Fruit fly (Drosophila melanogaster) whole organism, embryonic: ENCODE results near the gene CG6937.

Source experiments
- ATbp ChIP-seq: fragments of 200-800 bp; sonication (Bioruptor generic); optimal IDR thresholded peaks from 2 replicates; lab custom pipeline; 2017; ENCODE audit warnings: missing biosample characterization, mild to moderate bottlenecking, missing genetic modification characterization, missing genetic modification reagents
- C15 ChIP-seq: fragments of 200-800 bp; sonication (Bioruptor generic); IDR thresholded peaks from 3 replicates; pipeline ENCODE4 v1.3.6; 2022; ENCODE audit warnings: missing biosample characterization, missing genetic modification characterization
- CG10321 ChIP-seq: fragments of 200-800 bp; sonication (Bioruptor generic); IDR thresholded peaks from 2 replicates; pipeline ENCODE4 v1.3.6; 2022; ENCODE audit warnings: missing biosample characterization, missing genetic modification characterization
- CG11504 ChIP-seq: fragments of 200-800 bp; sonication (Bioruptor generic); optimal IDR thresholded peaks from 3 replicates; lab custom pipeline; 2019; ENCODE audit warnings: missing biosample characterization, mild to moderate bottlenecking, missing genetic modification characterization, moderate library complexity
- CG11695 ChIP-seq: fragments of 200-800 bp; sonication (Bioruptor generic); IDR thresholded peaks from 3 replicates; pipeline ENCODE4 v1.3.6; 2022; ENCODE audit warnings: missing biosample characterization, missing genetic modification characterization
- CG12104 ChIP-seq: fragments of 200-800 bp; sonication (Bioruptor generic); optimal IDR thresholded peaks from 3 replicates; lab custom pipeline; 2016; ENCODE audit warnings: missing biosample characterization, missing genetic modification characterization
- CG12744 ChIP-seq: fragments of 200-800 bp; sonication (Bioruptor generic); optimal IDR thresholded peaks from 2 replicates; lab custom pipeline; 2016; ENCODE audit warnings: missing biosample characterization, missing genetic modification characterization
- CG13624 ChIP-seq: fragments of 200-800 bp; sonication (Bioruptor generic); optimal IDR thresholded peaks from 2 replicates; lab custom pipeline; 2016; ENCODE audit warnings: missing biosample characterization, missing genetic modification characterization
- CG15269 ChIP-seq: fragments of 200-800 bp; sonication (Bioruptor generic); optimal IDR thresholded peaks from 2 replicates; lab custom pipeline; 2018; ENCODE audit warnings: missing biosample characterization, mild to moderate bottlenecking, missing genetic modification characterization, moderate library complexity
- CG15601 ChIP-seq: fragments of 200-800 bp; sonication (Bioruptor generic); optimal IDR thresholded peaks from 3 replicates; lab custom pipeline; 2019; ENCODE audit warnings: missing biosample characterization, mild to moderate bottlenecking, missing genetic modification characterization, moderate library complexity
- CG1602 ChIP-seq: fragments of 200-800 bp; sonication (Bioruptor generic); optimal IDR thresholded peaks from 3 replicates; lab custom pipeline; 2016; ENCODE audit warnings: missing biosample characterization, missing genetic modification characterization
- CG1603 ChIP-seq: fragments of 200-800 bp; sonication (Bioruptor generic); optimal IDR thresholded peaks from 2 replicates; lab custom pipeline; 2019; ENCODE audit warnings: missing biosample characterization, mild to moderate bottlenecking, missing genetic modification characterization, moderate library complexity
- CG18764 ChIP-seq: fragments of 200-800 bp; sonication (Bioruptor generic); optimal IDR thresholded peaks from 3 replicates; lab custom pipeline; 2016; ENCODE audit warnings: missing biosample characterization, missing genetic modification characterization
- CG30403 ChIP-seq: fragments of 200-800 bp; sonication (Bioruptor generic); optimal IDR thresholded peaks from 3 replicates; lab custom pipeline; 2016; ENCODE audit warnings: missing biosample characterization, missing genetic modification characterization
- CG4707 ChIP-seq: fragments of 200-800 bp; sonication (Bioruptor generic); optimal IDR thresholded peaks from 2 replicates; lab custom pipeline; 2018; ENCODE audit warnings: missing biosample characterization, mild to moderate bottlenecking, missing genetic modification characterization, moderate library complexity
- CG5953 ChIP-seq: fragments of 200-800 bp; sonication (Bioruptor generic); IDR thresholded peaks from 2 replicates; pipeline ENCODE4 v1.3.6; 2022; ENCODE audit warnings: missing biosample characterization, missing genetic modification characterization
- CG7963 ChIP-seq: fragments of 200-800 bp; sonication (Bioruptor generic); IDR thresholded peaks from 3 replicates; pipeline ENCODE4 v1.3.6; 2022; ENCODE audit warnings: missing biosample characterization, missing genetic modification characterization; ENCODE audit not compliant: partially characterized antibody
- CG8089 ChIP-seq: fragments of 200-800 bp; sonication (Bioruptor generic); optimal IDR thresholded peaks from 3 replicates; lab custom pipeline; 2016; ENCODE audit warnings: missing biosample characterization, missing genetic modification characterization
- CG9215 ChIP-seq: fragments of 200-800 bp; sonication (Bioruptor generic); IDR thresholded peaks from 2 replicates; pipeline ENCODE4 v1.3.6; 2022; ENCODE audit warnings: missing biosample characterization, missing genetic modification characterization
- CkIIα-i1 ChIP-seq: fragments of 200-800 bp; sonication (Bioruptor generic); IDR thresholded peaks from 2 replicates; pipeline ENCODE4 v1.3.6; 2022; ENCODE audit warnings: missing biosample characterization, missing genetic modification characterization
- Dll ChIP-seq: fragments of 200-800 bp; sonication (Bioruptor generic); IDR thresholded peaks from 4 replicates; pipeline ENCODE4 v1.3.6; 2022; ENCODE audit warnings: missing biosample characterization, missing genetic modification characterization; ENCODE audit not compliant: partially characterized antibody
- Gug ChIP-seq: fragments of 200-800 bp; sonication (Bioruptor generic); IDR thresholded peaks from 4 replicates; pipeline ENCODE4 v1.3.6; 2022; ENCODE audit warnings: missing biosample characterization, missing genetic modification characterization
- Hmx ChIP-seq: fragments of 200-800 bp; sonication (Bioruptor generic); optimal IDR thresholded peaks from 2 replicates; lab custom pipeline; 2016; ENCODE audit warnings: missing biosample characterization, missing genetic modification characterization
- Six4 ChIP-seq: fragments of 200-800 bp; sonication (Bioruptor generic); optimal IDR thresholded peaks from 2 replicates; lab custom pipeline; 2016; ENCODE audit warnings: missing biosample characterization, missing genetic modification characterization
- Sox100B ChIP-seq: fragments of 200-800 bp; sonication (Bioruptor generic); optimal IDR thresholded peaks from 3 replicates; lab custom pipeline; 2018; ENCODE audit warnings: missing biosample characterization, mild to moderate bottlenecking, missing genetic modification characterization
- Spps ChIP-seq: fragments of 200-800 bp; sonication (Bioruptor generic); optimal IDR thresholded peaks from 2 replicates; lab custom pipeline; 2018; ENCODE audit warnings: missing biosample characterization, mild to moderate bottlenecking, missing genetic modification characterization
- Taf1 ChIP-seq: fragments of 200-800 bp; sonication (Bioruptor generic); IDR thresholded peaks from 2 replicates; pipeline ENCODE4 v1.3.6; 2022; ENCODE audit warnings: missing biosample characterization, missing genetic modification characterization
- Xbp1 ChIP-seq: fragments of 200-800 bp; sonication (Bioruptor generic); optimal IDR thresholded peaks from 3 replicates; lab custom pipeline; 2016; ENCODE audit warnings: missing biosample characterization, mild to moderate bottlenecking, missing genetic modification characterization
- ara ChIP-seq: fragments of 200-800 bp; sonication (Bioruptor generic); IDR thresholded peaks from 2 replicates; pipeline ENCODE4 v1.3.6; 2022; ENCODE audit warnings: missing biosample characterization, missing genetic modification characterization
- ato ChIP-seq: fragments of 200-800 bp; sonication (Bioruptor generic); IDR thresholded peaks from 2 replicates; pipeline ENCODE4 v1.3.6; 2022; ENCODE audit warnings: missing biosample characterization, missing genetic modification characterization; ENCODE audit not compliant: partially characterized antibody
- bbx ChIP-seq: fragments of 200-800 bp; sonication (Bioruptor generic); IDR thresholded peaks from 2 replicates; pipeline ENCODE4 v1.3.6; 2022; ENCODE audit warnings: missing biosample characterization, missing genetic modification characterization; ENCODE audit not compliant: partially characterized antibody
- bowl ChIP-seq: fragments of 200-800 bp; sonication (Bioruptor generic); IDR thresholded peaks from 2 replicates; pipeline ENCODE4 v1.3.6; 2022; ENCODE audit warnings: missing biosample characterization, missing genetic modification characterization
- chm ChIP-seq: fragments of 200-800 bp; sonication (Bioruptor generic); IDR thresholded peaks from 2 replicates; pipeline ENCODE4 v1.3.6; 2022; ENCODE audit warnings: missing biosample characterization, missing genetic modification characterization
- da ChIP-seq: fragments of 200-800 bp; sonication (Bioruptor generic); optimal IDR thresholded peaks from 2 replicates; lab custom pipeline; 2016; ENCODE audit warnings: missing biosample characterization, missing genetic modification characterization
- dan ChIP-seq: fragments of 200-800 bp; sonication (Bioruptor generic); IDR thresholded peaks from 2 replicates; pipeline ENCODE4 v1.3.6; 2022; ENCODE audit warnings: missing biosample characterization, missing genetic modification characterization
- dimm ChIP-seq: fragments of 200-800 bp; sonication (Bioruptor generic); IDR thresholded peaks from 2 replicates; pipeline ENCODE4 v1.3.6; 2022; ENCODE audit warnings: missing biosample characterization, missing genetic modification characterization
- grau ChIP-seq: fragments of 200-800 bp; optimal IDR thresholded peaks from 3 replicates; lab custom pipeline; 2019; ENCODE audit warnings: missing biosample characterization, mild to moderate bottlenecking, missing genetic modification characterization, moderate library complexity
- jing ChIP-seq: fragments of 200-800 bp; sonication (Bioruptor generic); optimal IDR thresholded peaks from 2 replicates; lab custom pipeline; 2018; ENCODE audit warnings: missing biosample characterization, mild to moderate bottlenecking, missing genetic modification characterization
- kay ChIP-seq: fragments of 200-800 bp; sonication (Bioruptor generic); optimal IDR thresholded peaks from 2 replicates; lab custom pipeline; 2016; ENCODE audit warnings: missing biosample characterization, missing genetic modification characterization
- nau ChIP-seq: fragments of 200-800 bp; sonication (Bioruptor generic); optimal IDR thresholded peaks from 3 replicates; lab custom pipeline; 2017; ENCODE audit warnings: missing biosample characterization, mild to moderate bottlenecking, missing genetic modification characterization, missing genetic modification reagents
- nerfin-1 ChIP-seq: fragments of 200-800 bp; sonication (Bioruptor generic); optimal IDR thresholded peaks from 3 replicates; lab custom pipeline; 2019; ENCODE audit warnings: missing biosample characterization, mild to moderate bottlenecking, missing genetic modification characterization, moderate library complexity
- nmo ChIP-seq: fragments of 200-800 bp; sonication (Bioruptor generic); optimal IDR thresholded peaks from 2 replicates; lab custom pipeline; 2018; ENCODE audit warnings: missing biosample characterization, mild to moderate bottlenecking, missing genetic modification characterization, moderate library complexity
- pho ChIP-seq: fragments of 200-800 bp; sonication (Bioruptor generic); optimal IDR thresholded peaks from 2 replicates; lab custom pipeline; 2016; ENCODE audit warnings: missing biosample characterization, missing genetic modification characterization
- sc ChIP-seq, 3 experiments: fragments of >200 bp in 2 of 3; fragments of 200-800 bp in 1 of 3; sonication (Bioruptor generic) in 1 of 3; optimal IDR thresholded peaks; 2 replicates in 2 of 3; 3 replicates in 1 of 3; lab custom pipeline; 2017; ENCODE audit warnings: mild to moderate bottlenecking in 1 of 3, missing biosample characterization in 1 of 3, missing genetic modification characterization in 1 of 3, missing genetic modification reagents in 1 of 3
- sd ChIP-seq: fragments of 200-800 bp; sonication (Bioruptor generic); optimal IDR thresholded peaks from 3 replicates; lab custom pipeline; 2018; ENCODE audit warnings: missing biosample characterization, mild to moderate bottlenecking, missing genetic modification characterization, moderate library complexity
- slou ChIP-seq: fragments of 200-800 bp; sonication (Bioruptor generic); optimal IDR thresholded peaks from 3 replicates; lab custom pipeline; 2016; ENCODE audit warnings: missing biosample characterization, missing genetic modification characterization
- sqz ChIP-seq: fragments of 200-800 bp; sonication (Bioruptor generic); optimal IDR thresholded peaks from 3 replicates; lab custom pipeline; 2018; ENCODE audit warnings: missing biosample characterization, mild to moderate bottlenecking, missing genetic modification characterization
- wek ChIP-seq: fragments of 200-800 bp; sonication (Bioruptor generic); optimal IDR thresholded peaks from 3 replicates; lab custom pipeline; 2018; ENCODE audit warnings: missing biosample characterization, mild to moderate bottlenecking, missing genetic modification characterization, moderate library complexity
- zf30C ChIP-seq: fragments of 200-800 bp; sonication (Bioruptor generic); optimal IDR thresholded peaks from 3 replicates; lab custom pipeline; 2018; ENCODE audit warnings: missing biosample characterization, mild to moderate bottlenecking, missing genetic modification characterization

Gene CG6937

dm6 chr3R:22634549-22635410, 50.2 kb downstream of the CG6937 start (continued):
- TF ChIP-seq CG4707 (GFP tag; lab: Kevin White, UChicago) (no peak), sqz (GFP tag; lab: Kevin White, UChicago) (peak; percentile 23), Hmx (GFP tag; lab: Kevin White, UChicago) (no peak), zf30C (GFP tag; lab: Kevin White, UChicago) (no peak), CG10321 (no peak), CG8089 (GFP tag; lab: Kevin White, UChicago) (no peak), CG1602 (GFP tag; lab: Kevin White, UChicago) (no peak), CG13624 (GFP tag; lab: Kevin White, UChicago) (no peak), nau (GFP tag; lab: Kevin White, UChicago) (peak; percentile 19), CkIIα-i1 (GFP tag; lab: Robert Waterston, UW) (no peak), Xbp1 (no peak), sd (tag; lab: Kevin White, UChicago) (no peak), ATbp (peak; percentile 15), ara (GFP tag; lab: Robert Waterston, UW) (no peak), CG5953 (GFP tag; lab: Robert Waterston, UW) (no peak), wek (peak; percentile 25), Spps (tag; lab: Kevin White, UChicago) (peak; percentile 40), Gug (GFP tag; lab: Robert Waterston, UW) (no peak), CG12104 (GFP tag; lab: Kevin White, UChicago) (peak; percentile 15), bbx (GFP tag; lab: Robert Waterston, UW) (no peak), CG1603 (peak; percentile 6), slou (GFP tag; lab: Kevin White, UChicago) (no peak), Six4 (GFP tag; lab: Kevin White, UChicago) (no peak), nerfin-1 (peak; percentile 62), sc (optimal IDR thresholded peaks at IDR 0.05; lab: Kevin White, UChicago) (no peak), sc (GFP tag; optimal IDR thresholded peaks at IDR 0.05; lab: Kevin White, UChicago) (no peak), Taf1 (no peak), Sox100B (GFP tag; lab: Kevin White, UChicago) (peak; percentile 44), CG11695 (GFP tag; lab: Robert Waterston, UW) (0 out of 3 replicates have a peak, but pooled peaks have one; percentile 25), CG9215 (GFP tag; lab: Robert Waterston, UW) (no peak), nmo (GFP tag; lab: Kevin White, UChicago) (no peak), pho (GFP tag; lab: Kevin White, UChicago) (no peak), CG7963 (no peak), CG30403 (no peak), dan (GFP tag; lab: Robert Waterston, UW) (no peak), CG12744 (GFP tag; lab: Kevin White, UChicago) (no peak), CG15601 (no peak), jing (GFP tag; lab: Kevin White, UChicago) (no peak), chm (GFP tag; lab: Robert Waterston, UW) (no peak), kay (no peak), Dll (no peak), dimm (no peak), CG18764 (GFP tag; lab: Kevin White, UChicago) (no peak), da (GFP tag; lab: Kevin White, UChicago) (no peak), grau (tag; lab: Kevin White, UChicago) (no peak), C15 (GFP tag; lab: Robert Waterston, UW) (no peak), CG15269 (tag; lab: Kevin White, UChicago) (no peak), bowl (GFP tag; lab: Robert Waterston, UW) (no peak), ato (no peak), CG11504 (tag; lab: Kevin White, UChicago) (peak; percentile 30)
